Fruit fly (Drosophila melanogaster) whole organism: ENCODE measurements around the gene eff.

Source experiments
- CG8478 ChIP-seq: fragments of >200 bp; optimal IDR thresholded peaks from 2 replicates; lab custom pipeline; 2018; ENCODE audit warnings: inconsistent platforms
- Dll ChIP-seq: fragments of >200 bp; optimal IDR thresholded peaks from 2 replicates; lab custom pipeline; 2017

DNA sequence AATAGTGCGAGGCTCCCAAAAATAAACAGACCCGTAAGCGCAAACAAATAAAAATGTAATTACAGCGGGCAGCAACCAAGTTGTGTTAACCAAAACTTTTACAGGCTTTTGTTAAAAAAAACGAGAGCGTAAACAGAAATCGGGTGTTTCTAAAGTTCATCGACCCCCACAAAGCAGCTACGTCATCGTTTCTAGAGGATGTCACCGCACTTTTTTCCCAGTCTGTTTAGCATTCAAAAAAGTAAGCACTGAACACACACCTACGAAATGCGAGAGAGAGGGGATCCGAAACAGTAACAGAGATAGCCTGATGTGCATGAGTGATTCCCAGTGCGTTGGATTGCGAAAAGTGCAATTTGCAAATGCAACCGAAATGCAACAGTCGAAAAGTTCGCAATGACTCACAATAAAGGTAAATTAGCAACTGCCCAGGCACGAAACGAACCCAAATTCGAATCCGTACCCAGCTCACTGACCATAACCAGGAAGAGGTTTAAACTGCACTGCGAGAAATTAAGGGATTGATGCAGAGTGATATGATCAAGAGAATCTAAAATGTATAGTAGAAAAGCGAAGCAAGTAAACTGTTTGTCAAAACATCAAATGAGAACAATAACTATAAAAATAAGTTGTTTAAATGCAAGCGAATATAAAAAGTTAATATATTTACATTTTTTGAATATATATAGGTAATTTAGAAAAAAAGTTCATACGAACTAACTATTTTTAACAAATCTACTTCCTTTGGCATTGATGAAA lies 49.9 kb downstream of the eff start:
- no peak for TF ChIP-seq CG8478 (lab: Kevin White, UChicago)
- no peak for TF ChIP-seq Dll (lab: Kevin White, UChicago)
